Fruit fly (Drosophila melanogaster) S2 (cell line): ENCODE results near the gene CG44774.
A peak's percentile ranks its signal among the peaks of the same experiment; 100 is the strongest.

Experiments
- CG8478 ChIP-seq: fragments of >200 bp; optimal IDR thresholded peaks from 2 replicates; lab custom pipeline; 2018
- CTCF ChIP-seq, 2 experiments: fragments of >200 bp; optimal IDR thresholded peaks; 2 replicates each; lab custom pipeline; 2018

Gene CG44774

DNA sequence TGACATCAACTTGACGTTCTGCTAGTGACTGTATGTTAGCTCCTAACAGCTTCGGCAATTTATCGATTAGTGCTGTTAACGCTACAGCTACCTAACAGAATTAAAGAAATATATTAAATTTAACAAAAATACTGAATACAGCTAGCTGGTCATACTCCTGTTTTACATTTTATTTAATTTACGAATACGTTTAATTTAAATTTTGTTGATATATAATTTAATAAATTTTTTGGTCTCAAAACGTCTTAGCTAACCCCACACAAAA, at the start of gene CG44774:
Gene CG44774, minus strand, starts transcription at position 34 of the 265 bp plus-strand sequence.
- TF ChIP-seq CG8478 (lab: Kevin White, UChicago) (no peak), CTCF (optimal IDR thresholded peaks at IDR 0.05; lab: Kevin White, UChicago) (no peak)

- TF ChIP-seq CTCF (optimal IDR thresholded peaks at IDR 0.05; lab: Kevin White, UChicago) = no peak
- TF ChIP-seq CG8478 (lab: Kevin White, UChicago) = no peak
These were observed 47.5 kb upstream of the CG44774 start for dm6 chrX:4985371-4985770.

dm6 chrX:4983218-4983617, 45.3 kb upstream of the CG44774 start:
- TF ChIP-seq CTCF (optimal IDR thresholded peaks at IDR 0.05; lab: Kevin White, UChicago) (no peak), CG8478 (lab: Kevin White, UChicago) (no peak)

DNA sequence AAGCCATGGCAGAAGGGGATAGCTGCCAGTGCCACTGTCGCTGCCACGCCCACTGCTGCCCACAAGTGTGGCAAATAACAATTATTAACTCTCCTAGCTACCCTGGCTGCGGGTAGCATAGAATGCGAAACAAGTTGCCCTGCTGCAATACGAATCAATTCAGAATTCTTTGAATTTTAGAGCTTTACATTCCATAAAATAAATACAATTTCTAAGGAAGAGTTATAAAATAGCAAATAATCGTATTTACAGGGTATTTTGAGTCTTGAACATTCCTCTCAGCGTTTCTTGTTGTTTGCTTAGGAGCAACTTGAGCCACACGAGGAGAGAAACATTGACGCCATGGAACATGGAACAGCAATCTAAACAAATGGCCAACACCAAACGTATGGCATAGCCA, 44.5 kb upstream of the CG44774 start:
- TF ChIP-seq CG8478 (lab: Kevin White, UChicago) (no peak), CTCF (optimal IDR thresholded peaks at IDR 0.05; lab: Kevin White, UChicago) (no peak)

- TF ChIP-seq CTCF (optimal IDR thresholded peaks at IDR 0.05; lab: Kevin White, UChicago) (no peak), CG8478 (lab: Kevin White, UChicago) (no peak)
These were observed 32.0 kb upstream of the CG44774 start for dm6 chrX:4969926-4970325.

dm6 chrX:4965673-4966072, 27.8 kb upstream of the CG44774 start:
- TF ChIP-seq CTCF (optimal IDR thresholded peaks at IDR 0.05; lab: Kevin White, UChicago) (no peak), CG8478 (lab: Kevin White, UChicago) (no peak)

- TF ChIP-seq CG8478 (lab: Kevin White, UChicago) (no peak), CTCF (optimal IDR thresholded peaks at IDR 0.05; lab: Kevin White, UChicago) (no peak)
These were observed 25.1 kb upstream of the CG44774 start for dm6 chrX:4962964-4963363.

DNA sequence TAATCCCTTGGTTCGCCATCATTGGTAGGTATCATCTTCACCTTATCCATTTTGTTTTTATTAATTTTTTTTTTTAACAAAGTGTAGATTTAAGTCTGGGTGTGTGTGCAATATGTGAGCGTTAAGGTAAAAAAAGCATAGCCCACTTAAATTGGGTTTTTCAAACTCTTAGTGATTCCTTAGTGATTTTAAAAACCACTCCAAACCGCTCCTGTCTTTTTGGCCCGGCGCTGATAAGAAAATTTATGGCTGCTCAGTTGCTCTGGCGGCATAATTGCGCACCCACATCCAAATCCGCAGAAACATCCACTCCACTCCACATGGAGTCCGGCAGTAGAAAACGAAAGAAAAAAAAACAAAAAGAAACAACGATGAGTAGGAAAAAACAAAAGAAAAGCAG, 23.1 kb upstream of the CG44774 start, which contains the start of gene CG15468:
Gene CG15468, minus strand, starts transcription at position 101 of the 400 bp plus-strand sequence.
- TF ChIP-seq CG8478 (lab: Kevin White, UChicago) (no peak), CTCF (optimal IDR thresholded peaks at IDR 0.05; lab: Kevin White, UChicago) (no peak)

DNA sequence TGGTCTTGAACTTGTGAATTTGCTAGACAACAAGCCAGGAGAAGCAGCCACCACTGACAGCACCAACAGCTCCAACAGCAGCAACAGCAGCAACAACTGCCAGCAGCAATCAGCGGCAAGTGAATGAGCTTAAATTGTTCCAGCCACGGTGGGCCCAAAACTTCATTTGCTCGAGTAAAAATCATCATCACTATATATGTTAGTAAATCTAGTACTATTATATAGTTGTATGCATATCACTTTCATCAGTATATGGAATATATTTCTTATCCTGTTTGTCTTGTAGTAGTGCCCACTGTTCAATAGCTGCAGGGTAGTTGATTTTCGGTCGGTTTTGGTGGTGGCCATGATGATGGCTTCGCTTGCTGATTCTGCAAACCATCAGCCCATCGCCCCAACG, 21.0 kb upstream of the CG44774 start:
- TF ChIP-seq CG8478 (lab: Kevin White, UChicago) (no peak), CTCF (optimal IDR thresholded peaks at IDR 0.05; lab: Kevin White, UChicago) (no peak)

dm6 chrX:4955788-4956442, 18.0 kb upstream of the CG44774 start:
- TF ChIP-seq CG8478 (lab: Kevin White, UChicago) (no peak), CTCF (optimal IDR thresholded peaks at IDR 0.05; lab: Kevin White, UChicago) (peak; percentile 7 to 15)

DNA sequence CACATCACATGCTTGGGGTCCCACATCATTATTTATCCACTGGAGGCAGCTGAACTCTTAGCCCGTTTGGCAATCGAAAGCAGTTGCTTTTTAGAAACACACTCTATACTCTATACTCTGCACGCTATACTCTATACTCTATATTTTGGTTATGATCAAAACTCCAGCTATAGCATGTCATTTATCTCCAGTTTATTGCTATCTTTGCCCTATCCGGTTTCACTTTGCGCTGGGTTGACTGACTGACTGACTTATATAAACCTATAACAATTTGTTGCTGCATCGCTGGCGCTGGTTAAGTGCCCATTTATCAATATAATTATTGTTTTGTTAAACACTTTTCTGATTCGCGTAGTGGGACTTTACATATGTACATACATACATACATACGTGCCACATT, 5.6 kb upstream of the CG44774 start:
- no peak for TF ChIP-seq CG8478 (lab: Kevin White, UChicago)
- TF ChIP-seq CTCF (optimal IDR thresholded peaks at IDR 0.05; lab: Kevin White, UChicago) = no peak

- no peak for TF ChIP-seq CG8478 (lab: Kevin White, UChicago)
- no peak for TF ChIP-seq CTCF (optimal IDR thresholded peaks at IDR 0.05; lab: Kevin White, UChicago)
These were observed 3.6 kb upstream of the CG44774 start for dm6 chrX:4941512-4941911.

- TF ChIP-seq CG8478 (lab: Kevin White, UChicago) (no peak), CTCF (optimal IDR thresholded peaks at IDR 0.05; lab: Kevin White, UChicago) (no peak)
These were observed 2.6 kb upstream of the CG44774 start for dm6 chrX:4940527-4940926.

DNA sequence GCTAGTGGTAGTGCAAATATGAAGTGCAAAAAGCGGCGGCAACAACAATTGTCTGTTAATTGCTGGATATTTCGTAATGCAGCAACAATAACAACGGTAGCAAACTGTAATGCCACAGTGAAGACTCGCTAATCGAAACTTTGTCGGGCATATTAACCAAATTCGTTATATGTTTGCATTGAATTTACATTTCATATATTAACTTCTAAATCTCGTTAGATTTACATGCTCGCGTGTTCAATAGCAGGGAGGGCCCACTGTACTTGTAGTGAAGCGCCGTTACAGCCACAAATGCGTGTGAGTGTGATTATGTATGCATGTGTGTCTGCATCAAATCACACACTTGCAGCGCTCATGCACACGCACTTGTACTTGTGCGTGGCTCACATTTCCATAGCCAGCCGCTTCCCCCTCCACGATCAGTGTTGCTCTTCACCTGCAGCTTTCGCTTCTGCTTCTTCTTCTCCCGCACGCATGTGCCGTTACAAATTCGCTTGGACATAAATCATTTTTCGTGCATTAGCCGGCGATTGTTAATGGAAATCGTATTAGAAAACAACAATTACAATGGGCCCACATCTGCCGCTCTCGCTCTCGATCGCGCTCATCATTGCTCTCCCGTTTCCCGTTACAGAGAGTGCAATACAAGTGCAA, 2.0 kb upstream of the CG44774 start:
- TF ChIP-seq CTCF (optimal IDR thresholded peaks at IDR 0.05; lab: Kevin White, UChicago) = no peak
- no peak for TF ChIP-seq CG8478 (lab: Kevin White, UChicago)

DNA sequence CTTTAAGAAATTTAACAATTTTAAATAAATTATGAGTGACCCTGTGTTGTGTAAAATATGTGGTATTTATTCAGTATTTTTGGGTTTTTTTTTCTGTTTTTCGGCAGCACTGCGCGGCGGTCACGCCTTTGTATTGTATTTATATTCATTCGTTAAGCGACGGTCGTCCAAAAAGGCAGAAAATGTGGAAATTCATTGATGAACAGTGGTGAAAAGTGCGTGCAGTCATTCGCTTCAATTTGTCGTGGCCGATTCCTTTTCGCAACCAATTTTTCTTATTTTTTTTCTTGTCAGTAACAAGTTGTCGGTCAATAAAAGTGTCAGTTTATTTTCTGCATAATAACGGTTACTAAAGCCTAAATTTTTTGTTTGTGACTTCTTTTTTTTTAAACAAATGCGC, 1.1 kb upstream of the CG44774 start, which contains the start of gene Ptp4E:
Gene Ptp4E, plus strand, starts transcription at position 143 of the 400 bp plus-strand sequence.
- TF ChIP-seq CTCF (optimal IDR thresholded peaks at IDR 0.05; lab: Kevin White, UChicago) (no peak), CG8478 (lab: Kevin White, UChicago) (no peak)
